Fruit fly (Drosophila melanogaster) whole organism, embryonic: Measurements from ENCODE around the gene RpS14a.
A peak's percentile ranks its signal among the peaks of the same experiment; 100 is the strongest.

Source experiments
- Ada2b ChIP-seq: fragments of 200-800 bp; sonication (Bioruptor generic); IDR thresholded peaks from 2 replicates; pipeline ENCODE4 v1.3.6; 2022; ENCODE audit warnings: missing biosample characterization, missing genetic modification characterization
- Aef1 ChIP-seq: fragments of 200-800 bp; sonication (Bioruptor generic); IDR thresholded peaks from 3 replicates; pipeline ENCODE4 v1.3.6; 2022; ENCODE audit warnings: missing biosample characterization, missing genetic modification characterization
- CG10979 ChIP-seq: fragments of 200-800 bp; sonication (Bioruptor generic); optimal IDR thresholded peaks from 2 replicates; lab custom pipeline; 2018; ENCODE audit warnings: missing biosample characterization, mild to moderate bottlenecking, missing genetic modification characterization, moderate library complexity
- CG12104 ChIP-seq: fragments of 200-800 bp; sonication (Bioruptor generic); optimal IDR thresholded peaks from 3 replicates; lab custom pipeline; 2016; ENCODE audit warnings: missing biosample characterization, missing genetic modification characterization
- CG13123 ChIP-seq: fragments of 200-800 bp; sonication (Bioruptor generic); optimal IDR thresholded peaks from 2 replicates; lab custom pipeline; 2016; ENCODE audit warnings: missing biosample characterization, missing genetic modification characterization
- CG14710 ChIP-seq: fragments of 200-800 bp; sonication (Bioruptor generic); optimal IDR thresholded peaks from 3 replicates; lab custom pipeline; 2019; ENCODE audit warnings: missing biosample characterization, mild to moderate bottlenecking, missing genetic modification characterization, moderate library complexity
- CG15011 ChIP-seq: fragments of 200-800 bp; sonication (Bioruptor generic); optimal IDR thresholded peaks from 3 replicates; lab custom pipeline; 2018; ENCODE audit warnings: missing biosample characterization, mild to moderate bottlenecking, missing genetic modification characterization
- CG15479 ChIP-seq: fragments of 200-800 bp; sonication (Bioruptor generic); optimal IDR thresholded peaks from 3 replicates; lab custom pipeline; 2019; ENCODE audit warnings: missing biosample characterization, mild to moderate bottlenecking, missing genetic modification characterization, moderate library complexity
- CG15514 ChIP-seq: fragments of 200-800 bp; sonication (Bioruptor generic); optimal IDR thresholded peaks from 3 replicates; lab custom pipeline; 2017; ENCODE audit warnings: missing biosample characterization, missing genetic modification characterization, mild to moderate bottlenecking, moderate library complexity, missing genetic modification reagents
- CG17361 ChIP-seq: fragments of 200-800 bp; sonication (Bioruptor generic); IDR thresholded peaks from 3 replicates; pipeline ENCODE4 v1.3.6; 2022; ENCODE audit warnings: missing biosample characterization, missing genetic modification characterization
- CG17568 ChIP-seq: fragments of 200-800 bp; sonication (Bioruptor generic); optimal IDR thresholded peaks from 2 replicates; lab custom pipeline; 2018; ENCODE audit warnings: missing biosample characterization, mild to moderate bottlenecking, missing genetic modification characterization, moderate library complexity
- CG1792 ChIP-seq: fragments of 200-800 bp; sonication (Bioruptor generic); optimal IDR thresholded peaks from 2 replicates; lab custom pipeline; 2016; ENCODE audit warnings: missing biosample characterization, missing genetic modification characterization
- CG4854 ChIP-seq: fragments of 200-800 bp; sonication (Bioruptor generic); optimal IDR thresholded peaks from 2 replicates; lab custom pipeline; 2016; ENCODE audit warnings: missing biosample characterization, missing genetic modification characterization, inconsistent platforms
- CG5180 ChIP-seq: fragments of 200-800 bp; sonication (Bioruptor generic); optimal IDR thresholded peaks from 3 replicates; lab custom pipeline; 2017; ENCODE audit warnings: missing biosample characterization, missing genetic modification characterization, mild to moderate bottlenecking, moderate library complexity, missing genetic modification reagents
- CG6689 ChIP-seq: fragments of 200-800 bp; sonication (Bioruptor generic); IDR thresholded peaks from 2 replicates; pipeline ENCODE4 v1.3.6; 2022; ENCODE audit warnings: missing biosample characterization, missing genetic modification characterization
- CG7372 ChIP-seq: fragments of 200-800 bp; sonication (Bioruptor generic); IDR thresholded peaks from 2 replicates; pipeline ENCODE4 v1.3.6; 2022; ENCODE audit warnings: missing biosample characterization, missing genetic modification characterization
- CG7556 ChIP-seq: fragments of 200-800 bp; sonication (Bioruptor generic); optimal IDR thresholded peaks from 2 replicates; lab custom pipeline; 2017; ENCODE audit warnings: missing biosample characterization, mild to moderate bottlenecking, missing genetic modification characterization
- CG7786 ChIP-seq: fragments of 200-800 bp; sonication (Bioruptor generic); optimal IDR thresholded peaks from 2 replicates; lab custom pipeline; 2016; ENCODE audit warnings: missing biosample characterization, missing genetic modification characterization
- E2f2 ChIP-seq: fragments of 200-800 bp; sonication (Bioruptor generic); IDR thresholded peaks from 2 replicates; pipeline ENCODE4 v1.3.6; 2022; ENCODE audit warnings: missing biosample characterization, missing genetic modification characterization
- Ets65A ChIP-seq: fragments of 200-800 bp; sonication (Bioruptor generic); peaks from one replicate; lab custom pipeline; 2016; ENCODE audit warnings: missing biosample characterization, missing genetic modification characterization
- Hr3 ChIP-seq: fragments of 200-800 bp; sonication (Bioruptor generic); optimal IDR thresholded peaks from 3 replicates; lab custom pipeline; 2016; ENCODE audit warnings: missing biosample characterization, missing genetic modification characterization
- Mrtf ChIP-seq: fragments of 200-800 bp; sonication (Bioruptor generic); IDR thresholded peaks from 3 replicates; pipeline ENCODE4 v1.3.6; 2022; ENCODE audit warnings: missing biosample characterization, missing genetic modification characterization
- Myb ChIP-seq: fragments of 200-800 bp; sonication (Bioruptor generic); optimal IDR thresholded peaks from 2 replicates; lab custom pipeline; 2016; ENCODE audit warnings: missing biosample characterization, missing genetic modification characterization
- NC2α ChIP-seq: fragments of 200-800 bp; sonication (Bioruptor generic); optimal IDR thresholded peaks from 2 replicates; lab custom pipeline; 2016; ENCODE audit warnings: missing biosample characterization, missing genetic modification characterization
- NK7.1 ChIP-seq: fragments of 200-800 bp; sonication (Bioruptor generic); optimal IDR thresholded peaks from 3 replicates; lab custom pipeline; 2016; ENCODE audit warnings: missing biosample characterization, missing genetic modification characterization
- Opbp ChIP-seq: fragments of 200-800 bp; sonication (Bioruptor generic); IDR thresholded peaks from 3 replicates; pipeline ENCODE4 v1.3.6; 2022; ENCODE audit warnings: missing biosample characterization, missing genetic modification characterization; ENCODE audit not compliant: partially characterized antibody
- Optix ChIP-seq: fragments of 200-800 bp; sonication (Bioruptor generic); IDR thresholded peaks from 3 replicates; pipeline ENCODE4 v1.3.6; 2022; ENCODE audit warnings: missing biosample characterization, missing genetic modification characterization
- Sry-β ChIP-seq: fragments of 200-800 bp; sonication (Bioruptor generic); optimal IDR thresholded peaks from 2 replicates; lab custom pipeline; 2018; ENCODE audit warnings: missing biosample characterization, mild to moderate bottlenecking, missing genetic modification characterization, moderate library complexity
- ab ChIP-seq: fragments of 200-800 bp; sonication (Bioruptor generic); optimal IDR thresholded peaks from 2 replicates; lab custom pipeline; 2016; ENCODE audit warnings: missing biosample characterization, missing genetic modification characterization
- ara ChIP-seq: fragments of 200-800 bp; sonication (Bioruptor generic); IDR thresholded peaks from 2 replicates; pipeline ENCODE4 v1.3.6; 2022; ENCODE audit warnings: missing biosample characterization, missing genetic modification characterization
- ash1 ChIP-seq: fragments of 200-800 bp; sonication (Bioruptor generic); optimal IDR thresholded peaks from 2 replicates; lab custom pipeline; 2018; ENCODE audit warnings: missing biosample characterization, mild to moderate bottlenecking, missing genetic modification characterization
- br ChIP-seq: fragments of >200 bp; optimal IDR thresholded peaks from 2 replicates; lab custom pipeline; 2017
- btn ChIP-seq: fragments of 200-800 bp; sonication (Bioruptor generic); optimal IDR thresholded peaks from 2 replicates; lab custom pipeline; 2016; ENCODE audit warnings: missing biosample characterization, missing genetic modification characterization
- caup ChIP-seq: fragments of 200-800 bp; sonication (Bioruptor generic); optimal IDR thresholded peaks from 3 replicates; lab custom pipeline; 2017; ENCODE audit warnings: missing biosample characterization, mild to moderate bottlenecking, missing genetic modification characterization, moderate library complexity; ENCODE audit not compliant: severe bottlenecking
- ci ChIP-seq: fragments of 200-800 bp; sonication (Bioruptor generic); IDR thresholded peaks from 3 replicates; pipeline ENCODE4 v1.3.6; 2022; ENCODE audit warnings: missing biosample characterization, missing genetic modification characterization
- crol ChIP-seq: fragments of 200-800 bp; sonication (Bioruptor generic); IDR thresholded peaks from 2 replicates; pipeline ENCODE4 v1.3.6; 2022; ENCODE audit warnings: missing biosample characterization, missing genetic modification characterization
- disco-r ChIP-seq: fragments of 200-800 bp; sonication (Bioruptor generic); optimal IDR thresholded peaks from 2 replicates; lab custom pipeline; 2016; ENCODE audit warnings: missing biosample characterization, missing genetic modification characterization
- dysf ChIP-seq: fragments of 200-800 bp; sonication (Bioruptor generic); IDR thresholded peaks from 3 replicates; pipeline ENCODE4 v1.3.6; 2022; ENCODE audit warnings: missing biosample characterization, missing genetic modification characterization
- emc ChIP-seq: fragments of 200-800 bp; sonication (Bioruptor generic); optimal IDR thresholded peaks from 2 replicates; lab custom pipeline; 2016; ENCODE audit warnings: missing biosample characterization, missing genetic modification characterization
- exex ChIP-seq: fragments of 200-800 bp; sonication (Bioruptor generic); optimal IDR thresholded peaks from 4 replicates; lab custom pipeline; 2018; ENCODE audit warnings: missing biosample characterization, mild to moderate bottlenecking, missing genetic modification characterization, moderate library complexity
- fd3F ChIP-seq: fragments of 200-800 bp; sonication (Bioruptor generic); optimal IDR thresholded peaks from 2 replicates; lab custom pipeline; 2018; ENCODE audit warnings: missing biosample characterization, mild to moderate bottlenecking, missing genetic modification characterization, moderate library complexity
- fu2 ChIP-seq: fragments of 200-800 bp; sonication (Bioruptor generic); optimal IDR thresholded peaks from 2 replicates; lab custom pipeline; 2016; ENCODE audit warnings: missing biosample characterization, missing genetic modification characterization
- ind ChIP-seq: fragments of 200-800 bp; sonication (Bioruptor generic); optimal IDR thresholded peaks from 3 replicates; lab custom pipeline; 2016; ENCODE audit warnings: missing biosample characterization, missing genetic modification characterization
- insv ChIP-seq, 2 experiments: fragments of 200-800 bp; sonication (Bioruptor generic); optimal IDR thresholded peaks; 3 replicates each; lab custom pipeline; 2016 to 2018; ENCODE audit warnings: missing biosample characterization in 2 of 2, missing genetic modification characterization in 2 of 2
- lola ChIP-seq, 3 experiments: fragments of >200 bp in 2 of 3; fragments of 200-800 bp in 1 of 3; sonication (Bioruptor generic) in 1 of 3; optimal IDR thresholded peaks; 2 replicates each; lab custom pipeline; 2017 to 2019; ENCODE audit warnings: missing biosample characterization in 3 of 3, missing genetic modification characterization in 3 of 3, mild to moderate bottlenecking in 1 of 3, moderate library complexity in 1 of 3
- mam ChIP-seq: fragments of 200-800 bp; sonication (Bioruptor generic); optimal IDR thresholded peaks from 3 replicates; lab custom pipeline; 2016; ENCODE audit warnings: missing biosample characterization, missing genetic modification characterization
- seq ChIP-seq: fragments of 200-800 bp; sonication (Bioruptor generic); IDR thresholded peaks from 2 replicates; pipeline ENCODE4 v1.3.6; 2022; ENCODE audit warnings: missing biosample characterization, missing genetic modification characterization
- shn ChIP-seq: fragments of 200-800 bp; sonication (Bioruptor generic); optimal IDR thresholded peaks from 3 replicates; lab custom pipeline; 2016; ENCODE audit warnings: missing biosample characterization, missing genetic modification characterization
- slou ChIP-seq: fragments of 200-800 bp; sonication (Bioruptor generic); optimal IDR thresholded peaks from 3 replicates; lab custom pipeline; 2016; ENCODE audit warnings: missing biosample characterization, missing genetic modification characterization
- ssp ChIP-seq: fragments of 200-800 bp; sonication (Bioruptor generic); IDR thresholded peaks from 2 replicates; pipeline ENCODE4 v1.3.6; 2022; ENCODE audit warnings: missing biosample characterization, missing genetic modification characterization
- toy ChIP-seq: fragments of 200-800 bp; sonication (Bioruptor generic); IDR thresholded peaks from 2 replicates; pipeline ENCODE4 v1.3.6; 2022; ENCODE audit warnings: missing biosample characterization, missing genetic modification characterization
- trem ChIP-seq: fragments of 200-800 bp; optimal IDR thresholded peaks from 3 replicates; lab custom pipeline; 2019; ENCODE audit warnings: missing biosample characterization, mild to moderate bottlenecking, missing genetic modification characterization, moderate library complexity
- z ChIP-seq: fragments of 200-800 bp; sonication (Bioruptor generic); IDR thresholded peaks from 3 replicates; pipeline ENCODE4 v1.3.6; 2022; ENCODE audit warnings: missing biosample characterization, missing genetic modification characterization

The RpS14a gene

dm6 chrX:7931028-7931549 is 2.5 kb upstream of the RpS14a start, which contains the start of gene mahe (continued):
- TF ChIP-seq caup (no peak), lola (GFP tag; optimal IDR thresholded peaks at IDR 0.05; lab: Kevin White, UChicago) (no peak), dysf (no peak), CG10979 (no peak), CG5180 (GFP tag; lab: Kevin White, UChicago) (no peak), ab (GFP tag; lab: Kevin White, UChicago) (no peak), NK7.1 (no peak), Myb (GFP tag; lab: Kevin White, UChicago) (peak; percentile 10), CG4854 (GFP tag; lab: Kevin White, UChicago) (no peak), ara (GFP tag; lab: Robert Waterston, UW) (no peak), CG17361 (GFP tag; lab: Robert Waterston, UW) (no peak), CG7786 (no peak), ash1 (GFP tag; lab: Kevin White, UChicago) (no peak), CG7556 (GFP tag; lab: Kevin White, UChicago) (no peak), disco-r (GFP tag; lab: Kevin White, UChicago) (no peak), Ets65A (no peak), toy (no peak), Opbp (GFP tag; lab: Robert Waterston, UW) (peak; percentile 88; the same call in 2 of the 3 replicates), seq (GFP tag; lab: Robert Waterston, UW) (no peak), insv (GFP tag; optimal IDR thresholded peaks at IDR 0.05; lab: Kevin White, UChicago) (no peak), crol (GFP tag; lab: Robert Waterston, UW) (no peak), slou (no peak), ci (GFP tag; lab: Robert Waterston, UW) (no peak), Hr3 (no peak), Aef1 (GFP tag; lab: Robert Waterston, UW) (no peak), Mrtf (no peak), Optix (GFP tag; lab: Robert Waterston, UW) (no peak), br (lab: Kevin White, UChicago) (no peak), fd3F (GFP tag; lab: Kevin White, UChicago) (no peak), exex (tag; lab: Kevin White, UChicago) (no peak), trem (no peak), Sry-β (GFP tag; lab: Kevin White, UChicago) (no peak), mam (GFP tag; lab: Kevin White, UChicago) (no peak), btn (no peak), CG12104 (GFP tag; lab: Kevin White, UChicago) (no peak), z (no peak), fu2 (no peak), ind (GFP tag; lab: Kevin White, UChicago) (no peak), CG7372 (GFP tag; lab: Robert Waterston, UW) (no peak), CG13123 (no peak), ssp (no peak), E2f2 (GFP tag; lab: Robert Waterston, UW) (peak; percentile 86), CG15514 (peak; percentile 33), CG1792 (GFP tag; lab: Kevin White, UChicago) (no peak), shn (no peak), emc (GFP tag; lab: Kevin White, UChicago) (no peak), CG6689 (GFP tag; lab: Robert Waterston, UW) (no peak), CG14710 (tag; lab: Kevin White, UChicago) (peak; percentile 37), Ada2b (no peak), CG15011 (GFP tag; lab: Kevin White, UChicago) (no peak), NC2α (GFP tag; lab: Kevin White, UChicago) (no peak), CG17568 (GFP tag; lab: Kevin White, UChicago) (peak; percentile 46), CG15479 (peak; percentile 25)
